Worm (Caenorhabditis elegans) whole organism, early embryonic: Measurements from ENCODE around the gene fbxb-24.

ENCODE experiments used
- B0310.2 ChIP-seq: sonication (generic microtip); optimal IDR thresholded peaks from 2 replicates; lab custom pipeline; 2016; ENCODE audit warnings: mild to moderate bottlenecking, missing genetic modification characterization, missing compliant biosample characterization
- ama-1 ChIP-seq: fragments of 150-350 bp; optimal IDR thresholded peaks from 2 replicates; lab custom pipeline; 2014
- ceh-13 ChIP-seq: fragments of 200-800 bp; sonication (Bioruptor generic); optimal IDR thresholded peaks from 2 replicates; lab custom pipeline; 2018; ENCODE audit warnings: mild to moderate bottlenecking, missing genetic modification characterization, missing compliant biosample characterization
- hmbx-1 ChIP-seq: sonication (generic microtip); optimal IDR thresholded peaks from 2 replicates; lab custom pipeline; 2016; ENCODE audit warnings: mild to moderate bottlenecking, missing genetic modification characterization, missing compliant biosample characterization
- tra-4 ChIP-seq: sonication (generic microtip); optimal IDR thresholded peaks from 2 replicates; lab custom pipeline; 2017; ENCODE audit warnings: missing genetic modification characterization, missing compliant biosample characterization

DNA sequence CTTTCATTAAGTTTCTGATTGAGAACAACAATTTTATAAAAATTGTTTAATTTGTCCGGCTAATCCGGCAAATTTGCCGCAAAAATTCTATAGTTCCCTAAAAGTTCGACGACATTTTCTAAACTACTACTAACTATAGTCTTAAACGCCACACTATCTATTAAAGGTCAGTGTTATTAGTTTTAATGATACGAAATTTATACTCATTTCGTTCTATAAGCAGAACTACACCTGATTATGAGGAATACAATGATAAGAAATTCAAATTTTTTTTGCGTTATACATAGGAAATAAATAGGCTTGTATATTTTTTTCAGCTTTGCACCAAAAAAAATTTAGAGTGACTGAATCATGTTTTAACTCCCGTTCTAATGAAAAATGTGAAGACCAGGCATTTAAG is 39.7 kb downstream of the fbxb-24 start:
- TF ChIP-seq tra-4 (tag; lab: Kevin White, UChicago) (no peak), hmbx-1 (no peak), ama-1 (lab: Kevin White, UChicago) (no peak), B0310.2 (tag; lab: Kevin White, UChicago) (no peak), ceh-13 (GFP tag; lab: Kevin White, UChicago) (no peak)
